Fruit fly (Drosophila melanogaster): ENCODE results near the gene PolI.

The PolI gene

dm6 chr3R:8212594-8212993, 20.7 kb upstream of the PolI start (continued):
- TF ChIP-seq gfzf (GFP tag; optimal IDR thresholded peaks at IDR 0.05) (no peak), Asciz (GFP tag; optimal IDR thresholded peaks at IDR 0.05) (peak; percentile 43), org-1 (GFP tag; optimal IDR thresholded peaks at IDR 0.05) (peak; percentile 47), CG1024 (GFP tag; IDR thresholded peaks at IDR 0.05) (peak; percentile 55; the same call in 1 of the 2 replicates), CG18011 (GFP tag; optimal IDR thresholded peaks at IDR 0.05) (no peak), CG34422 (GFP tag; IDR thresholded peaks at IDR 0.05) (peak; percentile 46; the same call in 2 of the 3 replicates), ERR (GFP tag; optimal IDR thresholded peaks at IDR 0.05) (no peak), sens-2 (GFP tag; IDR thresholded peaks at IDR 0.05) (peak; percentile 67), fd3F (GFP tag; optimal IDR thresholded peaks at IDR 0.05) (no peak), CG8359 (GFP tag; optimal IDR thresholded peaks at IDR 0.05; ENCODE audit: borderline replicate concordance) (peak; percentile 55), odd (GFP tag; optimal IDR thresholded peaks at IDR 0.05) (no peak), pita (GFP tag; optimal IDR thresholded peaks at IDR 0.05) (no peak), CG8281 (tag; optimal IDR thresholded peaks at IDR 0.05) (peak; percentile 34), Abd-B (GFP tag; optimal IDR thresholded peaks at IDR 0.05) (peak; percentile 17), Max (GFP tag; optimal IDR thresholded peaks at IDR 0.05) (no peak), CG6272 (GFP tag; IDR thresholded peaks at IDR 0.05) (no peak), CG17912 (GFP tag; optimal IDR thresholded peaks at IDR 0.05) (no peak), Trl (optimal IDR thresholded peaks at IDR 0.05) (no peak), Trl (GFP tag; optimal IDR thresholded peaks at IDR 0.05) (peak; percentile 57), CG10565 (GFP tag; optimal IDR thresholded peaks at IDR 0.05) (no peak), CG10979 (tag; optimal IDR thresholded peaks at IDR 0.05) (peak; percentile 79), Blimp-1 (GFP tag; optimal IDR thresholded peaks at IDR 0.05) (peak; percentile 67), Fer2 (tag; optimal IDR thresholded peaks at IDR 0.05) (no peak), CG6175 (GFP tag; IDR thresholded peaks at IDR 0.05) (no peak), CG11085 (GFP tag; IDR thresholded peaks at IDR 0.05) (no peak), CG9817 (tag; optimal IDR thresholded peaks at IDR 0.05) (no peak), shn (GFP tag; optimal IDR thresholded peaks at IDR 0.05) (peak; percentile 52), eyg (GFP tag; optimal IDR thresholded peaks at IDR 0.05) (no peak), Bgb (GFP tag; IDR thresholded peaks at IDR 0.05; ENCODE audit: partially characterized antibody) (no peak), grau (tag; optimal IDR thresholded peaks at IDR 0.05) (peak; percentile 33), danr (GFP tag; IDR thresholded peaks at IDR 0.05) (0 out of 2 replicates have a peak, but pooled peaks have one; percentile 15), Xrp1 (GFP tag; IDR thresholded peaks at IDR 0.05) (peak; percentile 80), CG16779 (GFP tag; IDR thresholded peaks at IDR 0.05) (no peak), CG15073 (GFP tag; optimal IDR thresholded peaks at IDR 0.05) (no peak), btn (GFP tag; optimal IDR thresholded peaks at IDR 0.05) (peak; percentile 57), CG10431 (GFP tag; optimal IDR thresholded peaks at IDR 0.05) (no peak), hth (optimal IDR thresholded peaks at IDR 0.05) (no peak), CG17802 (tag; optimal IDR thresholded peaks at IDR 0.05) (peak; percentile 34), BtbVII (GFP tag; optimal IDR thresholded peaks at IDR 0.05) (peak; percentile 2), gcm (GFP tag; optimal IDR thresholded peaks at IDR 0.05) (no peak), NC2β (GFP tag; optimal IDR thresholded peaks at IDR 0.05) (peak; percentile 67), Hmx (GFP tag; optimal IDR thresholded peaks at IDR 0.05) (no peak), Opbp (GFP tag; IDR thresholded peaks at IDR 0.05; ENCODE audit: partially characterized antibody) (no peak), CG12942 (GFP tag; optimal IDR thresholded peaks at IDR 0.05) (no peak), CG42726 (GFP tag; IDR thresholded peaks at IDR 0.05; ENCODE audit: partially characterized antibody) (no peak), CG4360 (GFP tag; IDR thresholded peaks at IDR 0.05) (no peak), Sox100B (GFP tag; optimal IDR thresholded peaks at IDR 0.05) (peak; percentile 14), Vsx1 (GFP tag; optimal IDR thresholded peaks at IDR 0.05) (peak; percentile 55), sr (GFP tag; IDR thresholded peaks at IDR 0.05) (0 out of 3 replicates have a peak, but pooled peaks have one; percentile 12), CG10274 (GFP tag; optimal IDR thresholded peaks at IDR 0.05) (no peak), disco-r (GFP tag; optimal IDR thresholded peaks at IDR 0.05) (no peak)
